Worm (Caenorhabditis elegans): ENCODE results near the gene pho-8.

The pho-8 gene

DNA sequence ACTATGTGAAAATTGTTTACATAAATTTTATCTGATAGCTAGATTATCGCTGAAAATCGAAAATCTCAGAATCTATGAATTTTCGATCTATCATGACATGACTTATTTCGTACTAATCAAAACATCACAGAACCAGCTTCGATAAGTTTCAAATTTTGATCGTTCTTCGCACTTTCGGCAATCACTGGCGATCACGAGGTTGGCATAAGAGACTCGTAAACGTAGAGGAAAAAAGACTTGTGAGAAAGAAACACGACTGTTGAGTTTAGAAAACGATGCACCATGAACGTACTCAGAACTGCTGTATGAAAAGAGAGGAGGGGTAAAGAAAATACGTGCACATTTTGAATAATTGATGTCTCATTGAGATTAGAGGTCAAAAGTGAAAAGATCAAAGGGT is 9.4 kb upstream of the pho-8 start (continued):
- TF ChIP-seq hmg-1.2 (GFP tag; IDR thresholded peaks at IDR 0.05) (no peak), chd-7 (tag; optimal IDR thresholded peaks at IDR 0.05) (peak; percentile 59), snpc-3.4 (tag; optimal IDR thresholded peaks at IDR 0.05) (no peak), ztf-28 (GFP tag; IDR thresholded peaks at IDR 0.05) (no peak), lin-40 (tag; optimal IDR thresholded peaks at IDR 0.05) (peak; percentile 57), madf-10 (tag; optimal IDR thresholded peaks at IDR 0.05) (peak; percentile 45), rpc-1 (optimal IDR thresholded peaks at IDR 0.05) (no peak), rpc-1 (tag; optimal IDR thresholded peaks at IDR 0.05) (no peak), ztf-25 (GFP tag; IDR thresholded peaks at IDR 0.05) (no peak), hsf-1 (GFP tag; IDR thresholded peaks at IDR 0.05) (no peak), ztf-22 (GFP tag; optimal IDR thresholded peaks at IDR 0.05) (no peak), nfya-2 (GFP tag; IDR thresholded peaks at IDR 0.05) (no peak), B0019.2 (GFP tag; conservative IDR thresholded peaks at IDR 0.05) (no peak), bed-2 (GFP tag; IDR thresholded peaks at IDR 0.05) (no peak), K12H6.12 (tag; optimal IDR thresholded peaks at IDR 0.05) (no peak), ceh-100 (GFP tag; IDR thresholded peaks at IDR 0.05) (no peak)

DNA sequence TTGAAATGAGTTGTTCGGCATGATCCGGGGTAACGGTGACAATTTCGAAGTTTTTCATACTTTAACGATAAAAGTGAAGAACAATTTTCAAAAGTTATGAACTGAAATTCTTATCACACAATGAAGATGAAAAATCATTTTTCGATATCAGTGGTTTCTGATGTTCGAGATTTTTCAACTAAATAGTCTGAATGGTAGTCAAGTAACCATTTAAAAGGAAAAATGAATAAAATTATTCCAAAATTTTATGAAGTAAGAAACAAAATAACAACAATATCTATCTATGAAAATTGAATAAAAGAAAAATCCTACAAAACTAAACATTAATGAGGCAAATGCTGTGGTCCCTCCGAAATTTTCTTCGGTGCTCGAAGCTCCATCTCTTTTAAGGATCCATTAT is 7.8 kb upstream of the pho-8 start, which contains the start of gene D2023.4:
TSS of gene D2023.4 (minus strand) at position 101 of the 400 bp plus-strand sequence.
- TF ChIP-seq chd-7 (tag; optimal IDR thresholded peaks at IDR 0.05) (no peak), madf-3 (GFP tag; IDR thresholded peaks at IDR 0.05) (no peak), rec-8 (tag; optimal IDR thresholded peaks at IDR 0.05) (no peak)

DNA sequence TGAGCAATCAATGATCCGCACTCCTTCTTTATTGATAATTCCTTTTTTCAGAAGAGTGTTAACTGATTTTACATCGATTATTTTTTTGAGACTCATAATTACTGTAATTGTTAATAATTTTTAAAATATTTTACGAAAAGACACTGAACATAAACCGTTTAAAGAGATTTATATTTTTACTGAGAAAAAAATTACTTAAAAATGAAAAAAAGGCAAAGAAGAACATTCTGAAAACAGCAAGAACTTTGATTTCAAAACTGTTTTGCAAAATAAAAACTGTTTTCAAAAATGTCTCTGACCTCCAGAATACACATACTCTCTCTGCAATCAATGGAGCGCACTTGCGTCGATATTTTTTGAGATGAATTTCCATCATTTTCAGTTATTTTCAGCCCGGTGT is 6.5 kb upstream of the pho-8 start, which contains the start of the genes mpst-1 and D2023.6:
TSS of gene mpst-1 (minus strand) at position 101 of the 400 bp plus-strand sequence.
TSS of gene D2023.6 (plus strand) at position 388 of the 400 bp plus-strand sequence.
- TF ChIP-seq hmg-1.2 (GFP tag; IDR thresholded peaks at IDR 0.05) (peak; percentile 74; the same call in 1 of the 2 replicates), cebp-1 (GFP tag; IDR thresholded peaks at IDR 0.05) (no peak), cebp-1 (tag; optimal IDR thresholded peaks at IDR 0.05) (no peak), C06A6.2 (GFP tag; conservative IDR thresholded peaks at IDR 0.05) (no peak)

DNA sequence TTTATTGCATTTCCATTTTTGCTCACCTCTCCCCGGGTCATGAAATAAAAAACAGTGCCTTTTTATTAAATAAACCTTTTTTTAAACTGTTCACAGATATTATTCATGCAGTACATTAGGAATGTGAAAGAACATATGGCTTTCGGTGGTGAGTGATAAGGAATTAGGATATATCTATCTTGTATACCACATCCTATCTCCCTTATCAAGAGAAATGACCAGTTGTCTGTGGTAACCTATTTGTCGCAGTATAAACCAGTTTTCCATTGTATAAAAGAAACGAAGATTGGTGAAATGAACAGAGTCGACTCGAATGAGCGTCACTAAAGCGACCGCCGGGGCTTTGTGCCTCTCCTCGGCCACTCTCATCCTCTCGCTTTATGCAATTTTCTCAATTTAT is 4.1 kb upstream of the pho-8 start, which contains the start of gene col-158:
TSS of gene col-158 (plus strand) at position 301 of the 400 bp plus-strand sequence.
- TF ChIP-seq aptf-2 (GFP tag; conservative IDR thresholded peaks at IDR 0.05) (no peak), nhr-90 (tag; optimal IDR thresholded peaks at IDR 0.05) (no peak), atf-7 (tag; optimal IDR thresholded peaks at IDR 0.05) (no peak), T07F8.4 (tag; optimal IDR thresholded peaks at IDR 0.05) (no peak), Y67H2A.10 (GFP tag; conservative IDR thresholded peaks at IDR 0.05) (no peak), ekl-4 (GFP tag; IDR thresholded peaks at IDR 0.05) (no peak), ztf-25 (GFP tag; IDR thresholded peaks at IDR 0.05) (no peak), let-607 (tag; optimal IDR thresholded peaks at IDR 0.05) (no peak), lir-1 (GFP tag; conservative IDR thresholded peaks at IDR 0.05) (no peak), rcor-1 (GFP tag; IDR thresholded peaks at IDR 0.05) (no peak), ceh-58 (GFP tag; IDR thresholded peaks at IDR 0.05) (no peak), lin-35 (GFP tag; optimal IDR thresholded peaks at IDR 0.05) (no peak), D2030.7 (GFP tag; IDR thresholded peaks at IDR 0.05) (no peak)

DNA sequence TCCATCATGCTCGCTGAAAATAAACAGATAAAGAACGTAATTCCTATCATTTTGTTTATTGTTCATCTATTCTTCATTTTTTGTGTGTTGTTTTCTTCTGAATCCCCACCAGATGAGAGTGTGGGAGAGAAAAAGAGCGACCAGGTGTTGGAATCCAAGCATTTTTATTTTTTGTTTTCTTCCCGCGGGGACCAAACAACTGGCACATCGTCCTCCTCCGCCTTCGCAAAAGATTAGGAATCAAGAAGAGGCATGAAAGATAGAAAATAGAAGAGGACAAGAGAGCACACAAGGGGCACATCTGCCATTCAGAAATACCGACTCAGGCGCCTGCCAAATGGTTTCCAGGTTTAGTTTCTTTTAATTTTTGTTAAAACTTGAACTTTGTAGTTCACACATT is 2.7 kb downstream of the pho-8 start, which contains the start of gene R13H4.2:
TSS of gene R13H4.2 (plus strand) at position 319 of the 400 bp plus-strand sequence.
- TF ChIP-seq let-526 (GFP tag; IDR thresholded peaks at IDR 0.05) (no peak), K12H6.12 (tag; optimal IDR thresholded peaks at IDR 0.05) (peak; percentile 10)
